Worm (Caenorhabditis elegans): Measurements from ENCODE around the gene wrt-7.

Gene wrt-7

ce11 chrV:15315827-15316527, 21.3 kb downstream of the wrt-7 start, which contains the start of the genes srt-22 and nhr-246:
srt-22 (minus strand) TSS chrV:15315927.
nhr-246 (plus strand) TSS chrV:15316477.
- TF ChIP-seq lin-32 (GFP tag; optimal IDR thresholded peaks at IDR 0.05) (no peak), snpc-4 (tag; optimal IDR thresholded peaks at IDR 0.05) (no peak), tbx-8 (GFP tag; optimal IDR thresholded peaks at IDR 0.05) (no peak), ces-1 (GFP tag; optimal IDR thresholded peaks at IDR 0.05) (no peak), elt-1 (tag; optimal IDR thresholded peaks at IDR 0.05; ENCODE audit: borderline replicate concordance, insufficient read depth) (no peak), lsy-2 (tag; optimal IDR thresholded peaks at IDR 0.05) (no peak), blmp-1 (tag; optimal IDR thresholded peaks at IDR 0.05) (no peak), ham-2 (GFP tag; optimal IDR thresholded peaks at IDR 0.05) (no peak), bed-3 (GFP tag; optimal IDR thresholded peaks at IDR 0.05) (no peak), sem-2 (GFP tag; optimal IDR thresholded peaks at IDR 0.05) (no peak), ceh-39 (tag; optimal IDR thresholded peaks at IDR 0.05) (no peak), lin-13 (tag; optimal IDR thresholded peaks at IDR 0.05) (no peak), unc-39 (tag; optimal IDR thresholded peaks at IDR 0.05) (no peak), ceh-43 (GFP tag; optimal IDR thresholded peaks at IDR 0.05) (no peak), pha-4 (tag; optimal IDR thresholded peaks at IDR 0.05) (no peak), sptf-1 (tag; optimal IDR thresholded peaks at IDR 0.05) (no peak), flh-1 (GFP tag; optimal IDR thresholded peaks at IDR 0.05) (no peak)

DNA sequence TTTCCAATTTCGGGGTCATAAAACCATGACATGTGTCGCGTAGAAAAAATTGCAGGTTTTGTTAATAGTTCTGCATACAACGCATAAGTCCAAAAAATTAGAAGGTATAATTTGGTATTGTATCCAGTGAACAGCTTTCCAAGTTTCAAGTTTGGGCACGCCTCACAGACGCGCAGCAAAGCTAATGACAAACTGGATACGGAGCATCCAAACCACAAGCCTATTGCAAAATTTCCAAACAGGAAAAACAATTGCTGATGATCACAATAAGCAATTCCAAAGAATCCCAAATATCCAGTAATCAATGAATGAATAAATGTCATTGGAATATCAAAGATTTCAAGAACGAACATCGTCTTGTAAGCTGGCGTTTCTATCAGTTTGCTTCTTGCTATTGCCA, 23.8 kb downstream of the wrt-7 start:
- TF ChIP-seq nhr-12 (tag; optimal IDR thresholded peaks at IDR 0.05) (no peak), tbx-8 (GFP tag; optimal IDR thresholded peaks at IDR 0.05) (no peak), zip-8 (tag; optimal IDR thresholded peaks at IDR 0.05) (no peak), ceh-83 (GFP tag; optimal IDR thresholded peaks at IDR 0.05) (no peak), drap-1 (GFP tag; optimal IDR thresholded peaks at IDR 0.05) (no peak), mab-5 (tag; optimal IDR thresholded peaks at IDR 0.05) (no peak), ham-2 (GFP tag; optimal IDR thresholded peaks at IDR 0.05) (no peak), hlh-1 (tag; optimal IDR thresholded peaks at IDR 0.05) (no peak)

ce11 chrV:15310780-15311179, 26.5 kb downstream of the wrt-7 start, which contains the start of gene irld-62:
irld-62 (plus strand) TSS chrV:15311080.
- TF ChIP-seq mep-1 (tag; optimal IDR thresholded peaks at IDR 0.05): no peak
- no peak for TF ChIP-seq lin-32 (GFP tag; optimal IDR thresholded peaks at IDR 0.05)
- TF ChIP-seq unc-120 (tag; optimal IDR thresholded peaks at IDR 0.05; ENCODE audit: poor library complexity, severe bottlenecking): no peak
- no peak for TF ChIP-seq elt-3 (tag; optimal IDR thresholded peaks at IDR 0.05)

ce11 chrV:15309011-15309410, 28.3 kb downstream of the wrt-7 start, which contains the start of gene srz-10:
srz-10 (minus strand) TSS chrV:15309098.
- TF ChIP-seq lin-13 (tag; optimal IDR thresholded peaks at IDR 0.05) (no peak), ham-2 (GFP tag; optimal IDR thresholded peaks at IDR 0.05) (no peak), nhr-237 (tag; optimal IDR thresholded peaks at IDR 0.05) (no peak), bed-3 (GFP tag; optimal IDR thresholded peaks at IDR 0.05) (no peak), hlh-1 (tag; optimal IDR thresholded peaks at IDR 0.05) (no peak), M03D4.4 (tag; optimal IDR thresholded peaks at IDR 0.05) (no peak), unc-39 (tag; optimal IDR thresholded peaks at IDR 0.05) (no peak), unc-120 (tag; optimal IDR thresholded peaks at IDR 0.05; ENCODE audit: poor library complexity, severe bottlenecking) (no peak), blmp-1 (tag; optimal IDR thresholded peaks at IDR 0.05) (no peak), nhr-12 (tag; optimal IDR thresholded peaks at IDR 0.05) (no peak)

DNA sequence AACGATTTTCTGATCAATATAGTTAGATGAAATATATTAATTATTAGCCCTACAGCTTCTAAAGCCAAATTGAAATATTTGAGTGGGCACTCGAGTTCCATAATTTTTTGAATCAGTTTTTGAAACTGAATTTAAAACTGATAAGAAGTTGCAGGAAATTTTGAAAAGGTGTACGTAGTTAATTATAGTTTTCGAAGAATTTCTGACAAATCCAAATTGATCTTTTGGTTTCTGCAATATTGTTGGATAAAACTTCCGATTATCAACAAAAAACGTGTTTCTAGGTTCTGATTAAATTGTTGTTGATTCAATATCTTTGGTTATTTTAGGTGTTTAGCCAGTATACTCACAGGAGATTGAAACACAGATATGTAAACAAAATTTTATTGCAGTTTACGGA, 30.6 kb downstream of the wrt-7 start, which contains the start of gene T26H8.4:
TSS of gene T26H8.4 (minus strand) at position 101 of the 400 bp plus-strand sequence.
- TF ChIP-seq nhr-12 (tag; optimal IDR thresholded peaks at IDR 0.05): no peak

DNA sequence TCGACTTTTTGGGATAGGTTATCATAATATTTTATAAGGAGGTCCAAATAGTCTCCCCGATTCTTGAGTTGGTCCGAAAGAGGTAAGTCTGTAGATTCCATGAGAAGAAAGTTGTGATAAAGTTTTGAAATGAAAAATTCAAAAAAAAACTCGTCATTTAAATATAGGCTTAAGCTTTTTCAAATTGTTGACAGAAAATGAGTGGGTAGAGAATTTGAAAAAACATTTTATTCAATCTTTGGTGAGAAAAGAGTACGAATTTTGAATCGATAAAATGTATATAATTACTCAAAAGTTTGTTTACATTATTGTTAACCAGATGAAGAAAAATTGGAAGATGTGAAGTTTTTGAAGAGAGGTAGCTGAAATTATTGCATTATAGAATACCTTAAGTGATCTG, 31.8 kb downstream of the wrt-7 start, which contains the start of gene T26H8.5:
TSS of gene T26H8.5 (minus strand) at position 101 of the 400 bp plus-strand sequence.
- TF ChIP-seq bed-3 (GFP tag; optimal IDR thresholded peaks at IDR 0.05) (no peak), mls-2 (tag; optimal IDR thresholded peaks at IDR 0.05) (no peak), drap-1 (GFP tag; optimal IDR thresholded peaks at IDR 0.05) (no peak), ceh-83 (GFP tag; optimal IDR thresholded peaks at IDR 0.05) (no peak), ces-1 (GFP tag; optimal IDR thresholded peaks at IDR 0.05) (no peak), nhr-2 (tag; optimal IDR thresholded peaks at IDR 0.05) (no peak), mep-1 (tag; optimal IDR thresholded peaks at IDR 0.05) (no peak), ceh-43 (GFP tag; optimal IDR thresholded peaks at IDR 0.05) (no peak)

Measured in whole organism, mixed stage, embryonic.